Worm (Caenorhabditis elegans): ENCODE results near the gene vti-1.

ce11 chrIV:14806903-14807302, 40.4 kb upstream of the vti-1 start, which contains the start of gene oig-5:
- TF ChIP-seq ztf-29 (GFP tag; IDR thresholded peaks at IDR 0.05) (no peak), cog-1 (tag; optimal IDR thresholded peaks at IDR 0.05) (no peak), ref-1 (GFP tag; conservative IDR thresholded peaks at IDR 0.05) (no peak), flt-1 (GFP tag; IDR thresholded peaks at IDR 0.05) (no peak), ztf-23 (GFP tag; IDR thresholded peaks at IDR 0.05) (no peak), T22C8.4 (GFP tag; IDR thresholded peaks at IDR 0.05) (no peak), klf-2 (GFP tag; conservative IDR thresholded peaks at IDR 0.05) (no peak), tab-1 (GFP tag; IDR thresholded peaks at IDR 0.05) (no peak), med-1 (GFP tag; optimal IDR thresholded peaks at IDR 0.05; ENCODE audit: insufficient read depth) (no peak)

All from whole organism, midembryonic.